Worm (Caenorhabditis elegans) whole organism, L4 larva: ENCODE data around the gene C05C12.1.

Experiments used
- F49E8.2 ChIP-seq: sonication (generic microtip); optimal IDR thresholded peaks from 2 replicates; lab custom pipeline; 2016; ENCODE audit warnings: missing compliant biosample characterization, mild to moderate bottlenecking, missing genetic modification characterization, borderline replicate concordance
- ctbp-1 ChIP-seq: fragments of 200-800 bp; sonication (Bioruptor generic); IDR thresholded peaks from 2 replicates; pipeline ENCODE4 v1.3.6; 2022; ENCODE audit warnings: missing genetic modification reagents, missing genetic modification characterization, missing compliant biosample characterization
- fos-1 ChIP-seq: fragments of 150-350 bp; optimal IDR thresholded peaks from 2 replicates; lab custom pipeline; 2014; ENCODE audit warnings: missing biosample characterization, missing genetic modification characterization
- lin-39 ChIP-seq: fragments of 150-350 bp; optimal IDR thresholded peaks from 2 replicates; lab custom pipeline; 2014; ENCODE audit warnings: missing biosample characterization, missing genetic modification reagents, missing genetic modification characterization
- nhr-28 ChIP-seq: fragments of 150-350 bp; optimal IDR thresholded peaks from 2 replicates; lab custom pipeline; 2014; ENCODE audit warnings: missing biosample characterization, missing genetic modification characterization
- nhr-42 ChIP-seq: fragments of 200-800 bp; sonication (Bioruptor generic); IDR thresholded peaks from 2 replicates; pipeline ENCODE4 v1.3.6; 2022; ENCODE audit warnings: missing genetic modification characterization, missing compliant biosample characterization
- unc-39 ChIP-seq: sonication (generic microtip); optimal IDR thresholded peaks from 2 replicates; lab custom pipeline; 2017; ENCODE audit warnings: missing biosample characterization, missing genetic modification characterization
- ztf-11 ChIP-seq: fragments of 150-350 bp; optimal IDR thresholded peaks from 2 replicates; lab custom pipeline; 2014; ENCODE audit warnings: missing biosample characterization, missing genetic modification characterization

ce11 chrIV:11288965-11289364, 35.2 kb downstream of the C05C12.1 start:
- TF ChIP-seq nhr-42, result no peak
- TF ChIP-seq F49E8.2 (tag; lab: Kevin White, UChicago), result no peak
- TF ChIP-seq fos-1 (tag; lab: Kevin White, UChicago), result no peak
- no peak for TF ChIP-seq lin-39
- no peak for TF ChIP-seq ztf-11 (tag; lab: Kevin White, UChicago)
- TF ChIP-seq unc-39, result no peak
- TF ChIP-seq ctbp-1 (GFP tag; lab: Robert Waterston, UW), result no peak
- TF ChIP-seq nhr-28 (tag; lab: Kevin White, UChicago), result peak; percentile 88
